Fruit fly (Drosophila melanogaster) whole organism, adult: ENCODE measurements around the gene TbCMF46.

Experiments used
- CG11617 ChIP-seq: fragments of 200-800 bp; sonication (Bioruptor generic); optimal IDR thresholded peaks from 2 replicates; lab custom pipeline; 2017; ENCODE audit warnings: mild to moderate bottlenecking, missing biosample characterization, missing genetic modification reagents, missing genetic modification characterization
- CG12768 ChIP-seq: fragments of 200-800 bp; sonication (Bioruptor generic); optimal IDR thresholded peaks from 2 replicates; lab custom pipeline; 2017; ENCODE audit warnings: missing biosample characterization, missing genetic modification characterization, mild to moderate bottlenecking, moderate library complexity, missing genetic modification reagents
- CG14711 ChIP-seq: fragments of 200-800 bp; sonication (Bioruptor generic); optimal IDR thresholded peaks from 2 replicates; lab custom pipeline; 2018; ENCODE audit warnings: missing biosample characterization, mild to moderate bottlenecking, missing genetic modification characterization, moderate library complexity
- CG1620 ChIP-seq: fragments of 200-800 bp; sonication (Bioruptor generic); optimal IDR thresholded peaks from 2 replicates; lab custom pipeline; 2016; ENCODE audit warnings: missing biosample characterization, missing genetic modification characterization
- CG33017 ChIP-seq: fragments of 200-800 bp; sonication (Bioruptor generic); optimal IDR thresholded peaks from 2 replicates; lab custom pipeline; 2018; ENCODE audit warnings: missing biosample characterization, mild to moderate bottlenecking, missing genetic modification characterization, moderate library complexity
- CG5204 ChIP-seq: fragments of 200-800 bp; sonication (Bioruptor generic); optimal IDR thresholded peaks from 2 replicates; lab custom pipeline; 2016; ENCODE audit warnings: missing biosample characterization, missing genetic modification characterization
- CG7045 ChIP-seq: fragments of 200-800 bp; sonication (Bioruptor generic); optimal IDR thresholded peaks from 2 replicates; lab custom pipeline; 2017; ENCODE audit warnings: missing biosample characterization, mild to moderate bottlenecking, missing genetic modification characterization
- CG7101 ChIP-seq: fragments of 200-800 bp; sonication (Bioruptor generic); optimal IDR thresholded peaks from 2 replicates; lab custom pipeline; 2018; ENCODE audit warnings: missing biosample characterization, mild to moderate bottlenecking, missing genetic modification characterization, moderate library complexity
- Clk ChIP-seq: fragments of 200-800 bp; sonication (Bioruptor generic); optimal IDR thresholded peaks from 2 replicates; lab custom pipeline; 2017; ENCODE audit warnings: missing biosample characterization, missing genetic modification characterization
- Crg-1 ChIP-seq: fragments of 200-800 bp; sonication (Bioruptor generic); optimal IDR thresholded peaks from 2 replicates; lab custom pipeline; 2016; ENCODE audit warnings: missing biosample characterization, missing genetic modification characterization
- Hr96 ChIP-seq: fragments of 200-800 bp; sonication (Bioruptor generic); optimal IDR thresholded peaks from 2 replicates; lab custom pipeline; 2016; ENCODE audit warnings: missing biosample characterization, missing genetic modification characterization
- Mnt ChIP-seq: fragments of 200-800 bp; sonication (Bioruptor generic); optimal IDR thresholded peaks from 2 replicates; lab custom pipeline; 2016; ENCODE audit warnings: missing biosample characterization, mild to moderate bottlenecking, missing genetic modification characterization
- bab1 ChIP-seq: fragments of 200-800 bp; sonication (Bioruptor generic); optimal IDR thresholded peaks from 3 replicates; lab custom pipeline; 2019; ENCODE audit warnings: missing biosample characterization, mild to moderate bottlenecking, missing genetic modification characterization, moderate library complexity
- cic ChIP-seq: fragments of 200-800 bp; sonication (Bioruptor generic); optimal IDR thresholded peaks from 2 replicates; lab custom pipeline; 2017; ENCODE audit warnings: missing biosample characterization, mild to moderate bottlenecking, missing genetic modification characterization, moderate library complexity
- cnc ChIP-seq, 2 experiments: fragments of >200 bp; optimal IDR thresholded peaks; 2 replicates each; lab custom pipeline; 2017
- kay ChIP-seq: fragments of 200-800 bp; sonication (Bioruptor generic); peaks from one replicate; lab custom pipeline; 2016; ENCODE audit warnings: missing biosample characterization, missing genetic modification characterization, borderline replicate concordance
- ovo ChIP-seq: fragments of 200-800 bp; sonication (Bioruptor generic); optimal IDR thresholded peaks from 2 replicates; lab custom pipeline; 2016; ENCODE audit warnings: missing biosample characterization, missing genetic modification characterization
- pad ChIP-seq: fragments of 200-800 bp; sonication (Bioruptor generic); optimal IDR thresholded peaks from 3 replicates; lab custom pipeline; 2017; ENCODE audit warnings: missing biosample characterization, missing genetic modification characterization, mild to moderate bottlenecking, moderate library complexity, missing genetic modification reagents
- tj ChIP-seq: fragments of 200-800 bp; sonication (Bioruptor generic); optimal IDR thresholded peaks from 3 replicates; lab custom pipeline; 2017; ENCODE audit warnings: missing biosample characterization, mild to moderate bottlenecking, missing genetic modification characterization, moderate library complexity
- toe ChIP-seq: fragments of 200-800 bp; sonication (Bioruptor generic); optimal IDR thresholded peaks from 2 replicates; lab custom pipeline; 2016; ENCODE audit warnings: missing biosample characterization, missing genetic modification characterization

The TbCMF46 gene

DNA sequence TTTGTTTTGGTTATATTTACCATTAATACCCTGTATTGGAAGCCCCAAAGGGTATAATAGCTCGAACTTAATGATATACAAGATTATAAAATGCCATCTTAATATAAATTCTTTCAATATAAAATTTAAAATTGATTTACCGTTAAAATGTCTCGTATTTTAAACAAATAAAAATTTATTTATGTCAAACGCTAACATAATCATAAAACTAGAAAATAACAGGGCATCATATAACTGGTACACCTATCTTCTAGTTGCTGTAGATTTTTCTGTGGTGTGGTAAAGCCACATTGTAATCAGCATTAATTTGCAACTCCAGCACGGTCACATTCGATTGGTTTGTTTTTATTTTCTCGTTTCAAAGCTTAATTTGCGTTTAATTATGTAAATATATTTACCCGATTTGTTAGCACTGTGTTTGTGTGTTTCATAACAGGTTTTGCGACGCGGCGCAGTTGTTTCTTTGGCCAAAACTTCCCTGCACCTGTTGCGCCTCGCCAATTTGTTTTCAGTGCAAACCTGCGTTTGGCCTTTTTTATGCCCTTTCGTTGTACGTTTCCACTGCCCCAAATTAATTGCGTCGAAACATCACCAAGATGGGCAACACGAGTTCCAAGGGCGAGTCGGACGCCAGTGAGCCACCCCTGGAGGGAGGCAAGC lies 32.5 kb upstream of the TbCMF46 start, which contains the start of the genes CG4658 and CG5846:
Gene CG4658 (plus strand): TSS at position 140 of the 660 bp plus-strand sequence.
Gene CG5846 (minus strand): TSS at position 245 of the 660 bp plus-strand sequence.
- TF ChIP-seq Crg-1 (GFP tag; lab: Kevin White, UChicago) = peak; percentile 73
- TF ChIP-seq CG14711 (tag; lab: Kevin White, UChicago) = peak; percentile 94
- TF ChIP-seq tj = peak; percentile 68
- peak; percentile 84 for TF ChIP-seq CG7045 (GFP tag; lab: Kevin White, UChicago)
- peak; percentile 83 for TF ChIP-seq CG1620 (GFP tag; lab: Kevin White, UChicago)
- peak; percentile 74 for TF ChIP-seq Mnt (GFP tag; lab: Kevin White, UChicago)
- TF ChIP-seq kay (GFP tag; lab: Kevin White, UChicago) = no peak
- no peak for TF ChIP-seq CG5204 (GFP tag; lab: Kevin White, UChicago)
- TF ChIP-seq CG12768 = peak; percentile 85
- peak; percentile 92 for TF ChIP-seq CG11617 (GFP tag; lab: Kevin White, UChicago)
- TF ChIP-seq cic (GFP tag; lab: Kevin White, UChicago) = peak; percentile 51
- TF ChIP-seq toe (GFP tag; lab: Kevin White, UChicago) = no peak
- no peak for TF ChIP-seq cnc (optimal IDR thresholded peaks at IDR 0.05; lab: Kevin White, UChicago)
- peak; percentile 95 for TF ChIP-seq CG7101 (tag; lab: Kevin White, UChicago)
- peak; percentile 96 for TF ChIP-seq bab1 (GFP tag; lab: Kevin White, UChicago)
- peak; percentile 64 for TF ChIP-seq pad (GFP tag; lab: Kevin White, UChicago)
- no peak for TF ChIP-seq Hr96
- TF ChIP-seq CG33017 (tag; lab: Kevin White, UChicago) = peak; percentile 93
- peak; percentile 45 for TF ChIP-seq Clk (GFP tag; lab: Kevin White, UChicago)
- TF ChIP-seq ovo (GFP tag; lab: Kevin White, UChicago) = peak; percentile 65

DNA sequence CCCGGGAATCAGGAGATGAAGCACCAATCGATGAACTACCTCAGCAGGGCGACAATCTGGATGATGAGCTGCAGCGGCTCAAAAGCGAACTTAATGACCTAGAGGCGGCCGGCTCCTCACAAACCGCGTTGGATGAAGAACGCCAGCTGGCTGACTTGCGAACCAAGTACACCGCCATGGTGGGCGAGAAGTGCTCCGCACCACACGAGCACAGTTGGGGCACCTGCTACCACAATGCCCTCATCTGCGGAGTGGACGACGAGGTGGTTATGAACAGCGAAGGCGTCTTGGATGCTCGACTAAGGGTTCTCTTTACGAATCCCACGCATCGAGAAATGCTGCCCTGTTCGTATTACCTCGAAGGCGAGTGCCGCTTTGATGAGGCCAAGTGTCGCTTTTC lies 30.0 kb upstream of the TbCMF46 start:
- TF ChIP-seq ovo (GFP tag; lab: Kevin White, UChicago) (no peak), cnc (optimal IDR thresholded peaks at IDR 0.05; lab: Kevin White, UChicago) (no peak)

DNA sequence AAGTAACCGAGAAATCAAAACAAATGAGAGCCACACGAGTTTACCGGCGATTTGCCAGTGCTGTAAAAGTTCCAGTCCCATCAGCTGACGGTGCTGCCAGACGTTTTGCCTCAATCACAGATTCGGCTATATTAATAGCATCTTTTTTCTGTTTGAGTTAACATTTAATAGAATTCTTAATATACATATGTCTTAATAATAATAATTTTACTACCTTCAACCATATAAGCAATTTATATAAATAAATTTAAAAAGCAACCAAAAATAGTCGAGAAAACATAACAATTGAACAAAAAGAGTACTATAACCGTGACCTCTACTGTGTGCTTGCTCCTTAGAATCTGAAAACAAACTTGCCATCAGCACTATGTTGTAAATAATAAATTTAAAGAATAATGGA lies 29.5 kb upstream of the TbCMF46 start, which contains the start of the genes CG13126 and CG4709:
Gene CG13126 (minus strand): TSS at position 63 of the 400 bp plus-strand sequence.
Gene CG4709 (plus strand): TSS at position 207 of the 400 bp plus-strand sequence.
- peak; percentile 89 for TF ChIP-seq CG11617 (GFP tag; lab: Kevin White, UChicago)
- TF ChIP-seq CG12768 = peak; percentile 90
- no peak for TF ChIP-seq CG5204 (GFP tag; lab: Kevin White, UChicago)
- TF ChIP-seq CG1620 (GFP tag; lab: Kevin White, UChicago) = no peak
- no peak for TF ChIP-seq kay (GFP tag; lab: Kevin White, UChicago)
- peak; percentile 89 for TF ChIP-seq CG7045 (GFP tag; lab: Kevin White, UChicago)
- TF ChIP-seq pad (GFP tag; lab: Kevin White, UChicago) = peak; percentile 79
- peak; percentile 94 for TF ChIP-seq CG7101 (tag; lab: Kevin White, UChicago)
- peak; percentile 60 for TF ChIP-seq toe (GFP tag; lab: Kevin White, UChicago)
- peak; percentile 61 for TF ChIP-seq Clk (GFP tag; lab: Kevin White, UChicago)
- peak; percentile 38 for TF ChIP-seq ovo (GFP tag; lab: Kevin White, UChicago)
- TF ChIP-seq CG33017 (tag; lab: Kevin White, UChicago) = peak; percentile 89
- TF ChIP-seq cnc (optimal IDR thresholded peaks at IDR 0.05; lab: Kevin White, UChicago) = no peak
- peak; percentile 95 for TF ChIP-seq CG14711 (tag; lab: Kevin White, UChicago)
- peak; percentile 50 for TF ChIP-seq cic (GFP tag; lab: Kevin White, UChicago)
- TF ChIP-seq Mnt (GFP tag; lab: Kevin White, UChicago) = peak; percentile 85
- TF ChIP-seq bab1 (GFP tag; lab: Kevin White, UChicago) = peak; percentile 92
- TF ChIP-seq tj = peak; percentile 61
- TF ChIP-seq Crg-1 (GFP tag; lab: Kevin White, UChicago) = peak; percentile 69
- TF ChIP-seq Hr96 = peak; percentile 17

DNA sequence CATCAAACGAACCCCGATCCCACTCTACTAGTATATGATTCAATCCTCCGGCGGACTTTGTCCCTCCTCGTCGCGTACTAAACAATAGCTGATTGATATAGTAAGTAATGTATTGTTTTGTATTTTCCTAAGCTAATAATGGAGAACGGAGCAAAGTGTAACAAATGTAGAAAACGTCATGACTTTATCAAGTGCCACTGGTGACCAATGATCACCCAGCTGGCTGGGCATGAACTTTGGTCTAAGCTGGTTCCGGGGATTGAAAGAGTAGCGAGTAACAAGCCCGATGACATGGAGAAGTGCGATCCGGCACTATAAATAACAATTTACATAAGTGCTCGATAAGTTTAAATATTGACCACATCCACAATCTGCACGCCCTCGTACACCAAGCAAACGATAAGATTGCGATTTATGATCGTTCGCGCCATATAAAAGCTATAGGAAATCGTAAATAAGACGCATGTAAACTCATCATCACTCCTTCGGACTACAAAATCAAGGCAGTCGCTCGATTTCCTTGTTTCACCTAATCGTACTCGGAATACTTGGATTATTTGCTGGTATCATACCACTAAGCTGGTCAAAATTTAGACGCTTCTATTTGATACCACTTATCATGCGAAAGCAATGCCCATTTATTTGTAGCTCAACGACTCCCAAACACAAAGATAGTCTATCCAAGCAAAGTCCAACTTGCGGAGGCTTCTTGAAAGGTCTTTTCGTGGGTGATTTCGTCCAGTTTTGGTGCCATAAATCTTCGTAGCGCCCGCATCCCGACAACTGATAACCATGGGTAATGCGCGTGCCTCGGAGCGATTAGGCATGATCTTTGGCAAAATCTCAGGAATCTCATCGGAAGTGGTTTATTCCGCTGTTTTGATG lies 24.8 kb upstream of the TbCMF46 start:
- TF ChIP-seq ovo (GFP tag; lab: Kevin White, UChicago) = no peak
- no peak for TF ChIP-seq pad (GFP tag; lab: Kevin White, UChicago)
- TF ChIP-seq cic (GFP tag; lab: Kevin White, UChicago) = peak; percentile 19
- TF ChIP-seq CG7101 (tag; lab: Kevin White, UChicago) = no peak
- TF ChIP-seq CG7045 (GFP tag; lab: Kevin White, UChicago) = peak; percentile 0
- TF ChIP-seq cnc (optimal IDR thresholded peaks at IDR 0.05; lab: Kevin White, UChicago) = no peak
- peak; percentile 72 for TF ChIP-seq CG12768

DNA sequence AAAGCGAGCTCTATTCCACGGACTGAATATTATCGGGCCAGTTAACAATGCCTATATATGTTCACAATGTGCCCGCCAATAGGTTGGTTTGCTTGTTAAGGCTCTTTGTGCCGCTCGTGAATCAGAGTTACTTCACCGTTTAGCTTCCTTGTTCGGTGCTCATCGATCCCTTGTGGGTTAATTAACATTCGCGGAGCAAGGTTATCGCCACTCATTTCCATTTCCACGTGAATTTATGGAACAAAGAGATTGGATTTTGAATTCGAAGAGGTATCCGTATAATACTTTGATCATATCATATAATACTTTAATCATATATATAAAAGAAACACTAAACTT lies 23.8 kb upstream of the TbCMF46 start:
- TF ChIP-seq Mnt (GFP tag; lab: Kevin White, UChicago) (no peak), bab1 (GFP tag; lab: Kevin White, UChicago) (no peak), CG7101 (tag; lab: Kevin White, UChicago) (no peak), CG33017 (tag; lab: Kevin White, UChicago) (no peak), CG11617 (GFP tag; lab: Kevin White, UChicago) (no peak), CG7045 (GFP tag; lab: Kevin White, UChicago) (no peak), ovo (GFP tag; lab: Kevin White, UChicago) (no peak), CG12768 (no peak)
